Fruit fly (Drosophila melanogaster): ENCODE results near the gene betaTub97EF.
A peak's percentile ranks its signal among the peaks of the same experiment; 100 is the strongest.

The betaTub97EF gene

DNA sequence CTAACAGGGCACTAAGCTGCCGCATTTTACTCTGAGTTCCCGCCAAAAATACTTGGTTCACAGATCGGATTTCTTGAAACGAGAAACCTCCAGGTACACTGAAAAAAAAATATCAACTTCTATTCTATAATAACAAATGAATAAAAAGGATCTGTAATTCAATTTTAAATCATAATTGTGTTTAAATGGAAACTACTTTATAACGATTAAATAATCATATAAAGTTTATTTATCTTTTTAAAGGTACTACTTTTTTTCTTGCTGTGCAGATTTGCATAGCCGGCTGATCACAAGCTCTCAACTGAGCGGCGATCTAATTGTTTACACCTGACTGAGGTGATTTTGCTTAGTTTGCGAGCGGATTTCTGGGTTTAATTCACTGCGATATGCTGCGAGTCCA lies 855 bp downstream of the betaTub97EF start (continued):
- TF ChIP-seq Antp (GFP tag; optimal IDR thresholded peaks at IDR 0.05) (no peak), fd102C (GFP tag; optimal IDR thresholded peaks at IDR 0.05) (no peak), gcm (GFP tag; optimal IDR thresholded peaks at IDR 0.05) (peak; percentile 36), CG10366 (GFP tag; IDR thresholded peaks at IDR 0.05) (peak; percentile 62), CG33213 (GFP tag; optimal IDR thresholded peaks at IDR 0.05) (no peak), ash1 (GFP tag; optimal IDR thresholded peaks at IDR 0.05) (no peak), Ravus (GFP tag; IDR thresholded peaks at IDR 0.05) (peak; percentile 7; the same call in 1 of the 2 replicates), Sry-δ (GFP tag; optimal IDR thresholded peaks at IDR 0.05) (no peak), E2f2 (GFP tag; IDR thresholded peaks at IDR 0.05) (peak; percentile 56; the same call in 1 of the 2 replicates), CG11696 (GFP tag; IDR thresholded peaks at IDR 0.05) (0 out of 2 replicates have a peak, but pooled peaks have one; percentile 30), vfl (GFP tag; optimal IDR thresholded peaks at IDR 0.05) (no peak), croc (GFP tag; conservative IDR thresholded peaks at IDR 0.05) (peak; percentile 31; the same call in 1 of the 3 replicates), CG31388 (GFP tag; optimal IDR thresholded peaks at IDR 0.05) (no peak), NC2α (GFP tag; optimal IDR thresholded peaks at IDR 0.05) (no peak), twi (tag; optimal IDR thresholded peaks at IDR 0.05) (peak; percentile 25), trem (tag; optimal IDR thresholded peaks at IDR 0.05) (peak; percentile 39), Bgb (GFP tag; IDR thresholded peaks at IDR 0.05; ENCODE audit: partially characterized antibody) (no peak), gt (GFP tag; IDR thresholded peaks at IDR 0.05) (no peak), Lpt (GFP tag; optimal IDR thresholded peaks at IDR 0.05) (no peak), CG6791 (GFP tag; IDR thresholded peaks at IDR 0.05; ENCODE audit: partially characterized antibody) (no peak), unc-4 (GFP tag; IDR thresholded peaks at IDR 0.05; ENCODE audit: partially characterized antibody) (no peak), CG16863 (GFP tag; optimal IDR thresholded peaks at IDR 0.05) (no peak), ftz-f1 (GFP tag; optimal IDR thresholded peaks at IDR 0.05) (no peak), prd (optimal IDR thresholded peaks at IDR 0.05) (no peak), prd (GFP tag; IDR thresholded peaks at IDR 0.05) (peak; percentile 64), Hr51 (GFP tag; optimal IDR thresholded peaks at IDR 0.05) (peak in 1 of 2 experiments; percentile 78), D19B (GFP tag; optimal IDR thresholded peaks at IDR 0.05) (peak; percentile 51), CG12659 (GFP tag; optimal IDR thresholded peaks at IDR 0.05) (peak; percentile 68), CG12219 (GFP tag; optimal IDR thresholded peaks at IDR 0.05) (no peak), eve (GFP tag; optimal IDR thresholded peaks at IDR 0.05) (peak in 1 of 2 experiments; percentile 76), CG13624 (GFP tag; optimal IDR thresholded peaks at IDR 0.05) (no peak), kay (GFP tag; optimal IDR thresholded peaks at IDR 0.05) (no peak), CG2889 (GFP tag; IDR thresholded peaks at IDR 0.05) (peak; percentile 62; the same call in 2 of the 3 replicates), Asciz (GFP tag; optimal IDR thresholded peaks at IDR 0.05) (peak; percentile 8), CG18764 (GFP tag; optimal IDR thresholded peaks at IDR 0.05) (peak; percentile 15), ttk (GFP tag; IDR thresholded peaks at IDR 0.05) (peak; percentile 56; the same call in 1 of the 2 replicates), CG16815 (GFP tag; optimal IDR thresholded peaks at IDR 0.05) (peak; percentile 40), dmrt99B (tag; optimal IDR thresholded peaks at IDR 0.05) (peak; percentile 65), CG31441 (GFP tag; IDR thresholded peaks at IDR 0.05) (peak; percentile 74), CG11723 (GFP tag; optimal IDR thresholded peaks at IDR 0.05) (no peak), CG13424 (tag; optimal IDR thresholded peaks at IDR 0.05) (peak; percentile 72), CG2678 (tag; optimal IDR thresholded peaks at IDR 0.05) (peak; percentile 85), cwo (GFP tag; optimal IDR thresholded peaks at IDR 0.05) (peak; percentile 17), CG10147 (GFP tag; optimal IDR thresholded peaks at IDR 0.05) (peak; percentile 69), Hmr (GFP tag; optimal IDR thresholded peaks at IDR 0.05) (peak; percentile 69), eyg (GFP tag; optimal IDR thresholded peaks at IDR 0.05) (no peak), zf30C (GFP tag; optimal IDR thresholded peaks at IDR 0.05) (peak; percentile 2), pan (optimal IDR thresholded peaks at IDR 0.05) (no peak), pan (GFP tag; optimal IDR thresholded peaks at IDR 0.05 in 1 of 2, IDR thresholded peaks at IDR 0.05 in 1 of 2) (peak in 1 of 2 experiments; percentile 72), CG15011 (GFP tag; optimal IDR thresholded peaks at IDR 0.05) (peak; percentile 36), ac (GFP tag; optimal IDR thresholded peaks at IDR 0.05) (no peak)
